Worm (Caenorhabditis elegans) whole organism, L4 larva: ENCODE results near the gene nra-4.

Experiments
- F10B5.3 ChIP-seq: sonication (generic microtip); optimal IDR thresholded peaks from 2 replicates; lab custom pipeline; 2016; ENCODE audit warnings: mild to moderate bottlenecking, missing genetic modification characterization, missing compliant biosample characterization
- F37D6.2 ChIP-seq: sonication (generic microtip); optimal IDR thresholded peaks from 2 replicates; lab custom pipeline; 2016; ENCODE audit warnings: mild to moderate bottlenecking, missing genetic modification characterization, missing compliant biosample characterization
- R02D3.7 ChIP-seq: fragments of 150-350 bp; sonication (generic microtip); optimal IDR thresholded peaks from 3 replicates; lab custom pipeline; 2014; ENCODE audit warnings: missing biosample characterization, missing genetic modification characterization
- Y105C5A.15 ChIP-seq: fragments of 200-800 bp; sonication (Bioruptor generic); IDR thresholded peaks from 2 replicates; pipeline ENCODE4 v1.3.6; 2022; ENCODE audit warnings: missing genetic modification characterization, missing compliant biosample characterization
- ZK546.5 ChIP-seq, 2 experiments: sonication (generic microtip); optimal IDR thresholded peaks; 2 replicates each; lab custom pipeline; 2017; ENCODE audit warnings: missing biosample characterization in 2 of 2, missing genetic modification characterization in 2 of 2
- aha-1 ChIP-seq: fragments of 150-350 bp; peaks from one replicate; lab custom pipeline; 2014; ENCODE audit warnings: missing biosample characterization, missing genetic modification characterization
- ceh-20 ChIP-seq: fragments of 200-800 bp; sonication (Bioruptor generic); IDR thresholded peaks from 2 replicates; pipeline ENCODE4 v1.3.6; 2022; ENCODE audit warnings: missing genetic modification reagents, missing genetic modification characterization, missing compliant biosample characterization
- ceh-44 ChIP-seq: fragments of 200-800 bp; sonication (Bioruptor generic); IDR thresholded peaks from 2 replicates; pipeline ENCODE4 v1.3.6; 2022; ENCODE audit warnings: missing genetic modification reagents, missing genetic modification characterization, missing compliant biosample characterization
- ceh-62 ChIP-seq: sonication (generic microtip); optimal IDR thresholded peaks from 2 replicates; lab custom pipeline; 2017; ENCODE audit warnings: missing biosample characterization, missing genetic modification characterization
- ctbp-1 ChIP-seq: fragments of 200-800 bp; sonication (Bioruptor generic); IDR thresholded peaks from 2 replicates; pipeline ENCODE4 v1.3.6; 2022; ENCODE audit warnings: missing genetic modification reagents, missing genetic modification characterization, missing compliant biosample characterization
- daf-16 ChIP-seq, 3 experiments: sonication (generic microtip); optimal IDR thresholded peaks; 2 replicates each; lab custom pipeline; 2016 to 2017; ENCODE audit warnings: missing genetic modification characterization in 3 of 3, missing genetic modification reagents in 3 of 3, mild to moderate bottlenecking in 2 of 3, missing compliant biosample characterization in 2 of 3, missing biosample characterization in 1 of 3, moderate library complexity in 1 of 3
- daf-19 ChIP-seq: fragments of 200-800 bp; sonication (Bioruptor generic); conservative IDR thresholded peaks from 2 replicates; pipeline ENCODE4 v1.3.6; 2022; ENCODE audit warnings: missing genetic modification characterization, missing compliant biosample characterization
- dmd-6 ChIP-seq: fragments of 200-800 bp; sonication (Bioruptor generic); IDR thresholded peaks from 2 replicates; pipeline ENCODE4 v1.3.6; 2022; ENCODE audit warnings: missing genetic modification reagents, missing genetic modification characterization, missing compliant biosample characterization
- duxl-1 ChIP-seq: sonication (generic microtip); optimal IDR thresholded peaks from 2 replicates; lab custom pipeline; 2016; ENCODE audit warnings: mild to moderate bottlenecking, missing genetic modification characterization, moderate library complexity, missing compliant biosample characterization; ENCODE audit not compliant: poor library complexity
- hlh-11 ChIP-seq: fragments of 200-800 bp; sonication (Bioruptor generic); optimal IDR thresholded peaks from 2 replicates; lab custom pipeline; 2018; ENCODE audit warnings: mild to moderate bottlenecking, missing genetic modification characterization, missing compliant biosample characterization
- jun-1 ChIP-seq: fragments of 150-350 bp; optimal IDR thresholded peaks from 2 replicates; lab custom pipeline; 2014; ENCODE audit warnings: missing biosample characterization, missing genetic modification reagents, missing genetic modification characterization
- lim-7 ChIP-seq: fragments of 200-800 bp; sonication (Bioruptor generic); IDR thresholded peaks from 2 replicates; pipeline ENCODE4 v1.3.6; 2022; ENCODE audit warnings: missing genetic modification characterization, missing compliant biosample characterization
- lin-13 ChIP-seq: fragments of 150-350 bp; optimal IDR thresholded peaks from 2 replicates; lab custom pipeline; 2014; ENCODE audit warnings: missing biosample characterization, missing genetic modification reagents, missing genetic modification characterization
- lin-29 ChIP-seq: fragments of 200-800 bp; sonication (Bioruptor generic); IDR thresholded peaks from 2 replicates; pipeline ENCODE4 v1.3.6; 2022; ENCODE audit warnings: missing genetic modification reagents, missing genetic modification characterization, missing compliant biosample characterization
- lir-3 ChIP-seq: sonication (generic microtip); optimal IDR thresholded peaks from 2 replicates; lab custom pipeline; 2016; ENCODE audit warnings: mild to moderate bottlenecking, missing genetic modification characterization, missing compliant biosample characterization
- lsy-2 ChIP-seq, 2 experiments: fragments of 150-350 bp in 1 of 2; sonication (generic microtip) in 1 of 2; optimal IDR thresholded peaks; 2 replicates each; lab custom pipeline; 2014 to 2017; ENCODE audit warnings: missing biosample characterization in 2 of 2, missing genetic modification characterization in 2 of 2
- mdl-1 ChIP-seq, 2 experiments: fragments of 150-350 bp in 1 of 2; sonication (generic microtip) in 1 of 2; optimal IDR thresholded peaks; 2 replicates each; lab custom pipeline; 2014 to 2017; ENCODE audit warnings: missing biosample characterization in 2 of 2, missing genetic modification characterization in 2 of 2
- mes-2 ChIP-seq: sonication (generic microtip); optimal IDR thresholded peaks from 2 replicates; lab custom pipeline; 2016; ENCODE audit warnings: missing genotype, mild to moderate bottlenecking, missing genetic modification characterization, missing compliant biosample characterization; ENCODE audit not compliant: poor library complexity, severe bottlenecking
- nhr-10 ChIP-seq: fragments of 150-350 bp; optimal IDR thresholded peaks from 2 replicates; lab custom pipeline; 2014; ENCODE audit warnings: missing biosample characterization, missing genetic modification characterization
- nhr-28 ChIP-seq: fragments of 150-350 bp; optimal IDR thresholded peaks from 2 replicates; lab custom pipeline; 2014; ENCODE audit warnings: missing biosample characterization, missing genetic modification characterization
- nhr-42 ChIP-seq: fragments of 200-800 bp; sonication (Bioruptor generic); IDR thresholded peaks from 2 replicates; pipeline ENCODE4 v1.3.6; 2022; ENCODE audit warnings: missing genetic modification characterization, missing compliant biosample characterization
- pqm-1 ChIP-seq: sonication (generic microtip); optimal IDR thresholded peaks from 2 replicates; lab custom pipeline; 2017; ENCODE audit warnings: missing biosample characterization, missing genetic modification characterization
- sdz-12 ChIP-seq: fragments of 200-800 bp; sonication (Bioruptor generic); optimal IDR thresholded peaks from 2 replicates; lab custom pipeline; 2018; ENCODE audit warnings: mild to moderate bottlenecking, missing genetic modification characterization, missing compliant biosample characterization
- set-16 ChIP-seq: fragments of 200-800 bp; sonication (Bioruptor generic); IDR thresholded peaks from 2 replicates; pipeline ENCODE4 v1.3.6; 2022; ENCODE audit warnings: missing genetic modification reagents, missing genetic modification characterization, missing compliant biosample characterization
- snpc-1.2 ChIP-seq: fragments of 200-800 bp; sonication (Bioruptor generic); IDR thresholded peaks from 2 replicates; pipeline ENCODE4 v1.3.6; 2022; ENCODE audit warnings: missing genetic modification reagents, missing genetic modification characterization, missing compliant biosample characterization
- snpc-4 ChIP-seq: fragments of 150-350 bp; optimal IDR thresholded peaks from 2 replicates; lab custom pipeline; 2014; ENCODE audit warnings: missing biosample characterization, missing genetic modification characterization
- tag-97 ChIP-seq: fragments of 200-800 bp; sonication (Bioruptor generic); IDR thresholded peaks from 2 replicates; pipeline ENCODE4 v1.3.6; 2022; ENCODE audit warnings: missing genetic modification characterization, missing compliant biosample characterization
- tra-1 ChIP-seq: fragments of 200-800 bp; sonication (Bioruptor generic); IDR thresholded peaks from 2 replicates; pipeline ENCODE4 v1.3.6; 2022; ENCODE audit warnings: missing genetic modification reagents, missing genetic modification characterization, missing compliant biosample characterization
- unc-130 ChIP-seq: sonication (generic microtip); optimal IDR thresholded peaks from 2 replicates; lab custom pipeline; 2016; ENCODE audit warnings: missing genetic modification reagents, missing genetic modification characterization, missing compliant biosample characterization
- unc-62 ChIP-seq, 3 experiments: fragments of 150-350 bp in 1 of 3; sonication (generic microtip); optimal IDR thresholded peaks in 2 of 3; peaks in 1 of 3; 1 replicate in 1 of 3; 2 replicates in 2 of 3; lab custom pipeline; 2014 to 2017; ENCODE audit warnings: missing biosample characterization in 3 of 3, missing genetic modification characterization in 3 of 3, missing genetic modification reagents in 3 of 3, missing genotype in 1 of 3
- vab-7 ChIP-seq: fragments of 200-800 bp; sonication (Bioruptor generic); IDR thresholded peaks from 2 replicates; pipeline ENCODE4 v1.3.6; 2022; ENCODE audit warnings: missing genetic modification reagents, missing genetic modification characterization, missing compliant biosample characterization
- zfp-3 ChIP-seq: fragments of 200-800 bp; sonication (Bioruptor generic); conservative IDR thresholded peaks from 2 replicates; pipeline ENCODE4 v1.3.6; 2022; ENCODE audit warnings: missing genetic modification reagents, missing genetic modification characterization, missing compliant biosample characterization

nra-4 gene

ce11 chrV:1038074-1038473, 10.3 kb downstream of the nra-4 start (continued):
- TF ChIP-seq dmd-6 (GFP tag; lab: Robert Waterston, UW) (peak; percentile 51), tra-1 (GFP tag; lab: Robert Waterston, UW) (no peak)

- TF ChIP-seq lsy-2 (tag; optimal IDR thresholded peaks at IDR 0.05; lab: Kevin White, UChicago) (no peak), R02D3.7 (tag; lab: Kevin White, UChicago) (no peak), ZK546.5 (tag; optimal IDR thresholded peaks at IDR 0.05; lab: Kevin White, UChicago) (no peak), F10B5.3 (tag; lab: Kevin White, UChicago) (no peak), unc-62 (GFP tag; optimal IDR thresholded peaks at IDR 0.05 in 1 of 2; lab: Kevin White, UChicago) (no peak), unc-62 (tag; optimal IDR thresholded peaks at IDR 0.05; lab: Kevin White, UChicago) (no peak), Y105C5A.15 (no peak), nhr-10 (no peak), sdz-12 (GFP tag; lab: Kevin White, UChicago) (no peak), mdl-1 (tag; optimal IDR thresholded peaks at IDR 0.05; lab: Kevin White, UChicago) (no peak)
Measured at ce11 chrV:1033304-1033703, 15.1 kb downstream of the nra-4 start, which contains the start of gene flp-34. Gene flp-34, minus strand, starts transcription at chrV:1033404.

ce11 chrV:1027044-1027443, 21.3 kb downstream of the nra-4 start, which contains the start of gene R09A1.3:
Gene R09A1.3, minus strand, starts transcription at chrV:1027074.
- no peak for TF ChIP-seq zfp-3
- no peak for TF ChIP-seq duxl-1 (tag; lab: Kevin White, UChicago)
- TF ChIP-seq tra-1 (GFP tag; lab: Robert Waterston, UW): no peak
- no peak for TF ChIP-seq jun-1 (tag; lab: Kevin White, UChicago)
- TF ChIP-seq nhr-28 (tag; lab: Kevin White, UChicago): peak; percentile 19
- TF ChIP-seq mes-2 (tag; lab: Kevin White, UChicago): no peak
- TF ChIP-seq unc-62 (GFP tag; optimal IDR thresholded peaks at IDR 0.05 in 1 of 2; lab: Kevin White, UChicago): no peak
- TF ChIP-seq unc-62 (tag; optimal IDR thresholded peaks at IDR 0.05; lab: Kevin White, UChicago): no peak
- no peak for TF ChIP-seq daf-19 (GFP tag; lab: Robert Waterston, UW)
- TF ChIP-seq snpc-1.2 (GFP tag; lab: Robert Waterston, UW): no peak
- TF ChIP-seq nhr-42 (GFP tag; lab: Robert Waterston, UW): no peak
- no peak for TF ChIP-seq unc-130 (GFP tag; lab: Kevin White, UChicago)
- TF ChIP-seq pqm-1 (tag; lab: Kevin White, UChicago): peak; percentile 42
- TF ChIP-seq ceh-62: no peak
- no peak for TF ChIP-seq tag-97 (GFP tag; lab: Robert Waterston, UW)
- TF ChIP-seq lim-7 (GFP tag; lab: Robert Waterston, UW): no peak
- no peak for TF ChIP-seq F37D6.2 (tag; lab: Kevin White, UChicago)
- no peak for TF ChIP-seq lir-3 (tag; lab: Kevin White, UChicago)
- TF ChIP-seq hlh-11 (tag; lab: Kevin White, UChicago): no peak
- no peak for TF ChIP-seq daf-16 (GFP tag; optimal IDR thresholded peaks at IDR 0.05; lab: Kevin White, UChicago)
- peak; percentile 91 for TF ChIP-seq daf-16 (tag; optimal IDR thresholded peaks at IDR 0.05; lab: Kevin White, UChicago)
- TF ChIP-seq ceh-44 (GFP tag; lab: Robert Waterston, UW): no peak
- TF ChIP-seq lsy-2 (tag; optimal IDR thresholded peaks at IDR 0.05; lab: Kevin White, UChicago): no peak
- no peak for TF ChIP-seq ZK546.5 (tag; optimal IDR thresholded peaks at IDR 0.05; lab: Kevin White, UChicago)
- TF ChIP-seq lin-29 (GFP tag; lab: Robert Waterston, UW): no peak
- TF ChIP-seq ceh-20 (GFP tag; lab: Robert Waterston, UW): no peak

- no peak for TF ChIP-seq snpc-4 (tag; lab: Kevin White, UChicago)
Measured at ce11 chrV:1023367-1023766, 25.0 kb downstream of the nra-4 start, which contains the start of gene pei-2. Gene pei-2, minus strand, starts transcription at chrV:1023467.

- TF ChIP-seq aha-1 (tag; lab: Kevin White, UChicago) (peak; percentile 87), vab-7 (0 out of 2 replicates have a peak, but pooled peaks have one; percentile 11), lin-13 (no peak), ctbp-1 (GFP tag; lab: Robert Waterston, UW) (no peak), set-16 (peak; percentile 98)
Measured at ce11 chrV:1021456-1021855, 26.9 kb downstream of the nra-4 start.
